Fruit fly (Drosophila melanogaster): ENCODE results near the gene CG31528.

DNA sequence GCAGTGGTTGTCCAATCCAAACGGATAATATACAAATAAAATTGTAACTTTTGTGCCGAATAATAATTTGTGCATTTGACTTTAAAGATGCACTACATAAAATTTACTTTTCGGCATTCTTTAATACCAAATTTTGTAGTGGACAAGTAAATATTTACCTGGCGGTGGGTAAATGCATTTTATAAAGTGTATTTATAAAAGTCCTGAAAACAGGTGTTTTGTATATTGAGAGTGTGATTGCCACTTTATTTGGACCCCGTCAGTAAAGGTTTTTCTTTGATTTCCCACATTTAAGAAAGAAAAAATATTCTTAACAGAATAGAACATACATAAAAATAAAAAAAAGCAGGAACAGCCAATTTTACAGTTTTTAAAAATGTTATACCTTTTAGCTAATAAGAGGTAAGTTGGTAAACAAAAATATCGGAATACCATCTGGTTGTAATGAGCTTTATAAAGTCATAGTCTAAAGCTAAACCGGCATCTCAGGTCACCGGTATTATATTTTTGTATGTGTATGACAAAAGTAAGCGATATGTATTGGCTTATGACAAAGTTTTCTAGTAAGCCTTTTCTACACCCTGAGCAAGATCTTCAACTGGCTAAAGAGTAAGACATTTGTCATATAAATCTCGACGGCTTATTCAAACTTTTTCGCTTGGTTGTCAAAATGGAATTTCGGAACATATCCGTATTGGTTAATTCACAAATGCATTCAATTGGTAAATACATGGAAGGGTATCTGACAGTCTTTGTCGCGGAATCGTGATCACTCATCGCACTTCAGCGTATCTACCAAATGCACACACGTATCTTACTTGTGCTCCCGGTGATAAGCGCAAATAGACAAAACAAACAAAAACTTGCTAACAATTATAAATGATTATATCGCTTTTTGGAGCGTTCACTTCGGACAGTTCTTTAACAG is 21.3 kb upstream of the CG31528 start:
- TF ChIP-seq CG5180 (GFP tag; optimal IDR thresholded peaks at IDR 0.05) (peak; percentile 79), CG8290 (GFP tag; optimal IDR thresholded peaks at IDR 0.05) (no peak), CG8290 (tag; optimal IDR thresholded peaks at IDR 0.05) (peak in 1 of 2 experiments; percentile 97), tup (GFP tag; optimal IDR thresholded peaks at IDR 0.05) (peak; percentile 66), CG31441 (GFP tag; IDR thresholded peaks at IDR 0.05) (peak; percentile 91), Doc3 (GFP tag; IDR thresholded peaks at IDR 0.05; ENCODE audit: partially characterized antibody) (no peak), CG8089 (GFP tag; optimal IDR thresholded peaks at IDR 0.05) (peak; percentile 74), Adf1 (GFP tag; IDR thresholded peaks at IDR 0.05) (peak; percentile 53), Ets97D (GFP tag; optimal IDR thresholded peaks at IDR 0.05) (peak; percentile 72), CG17385 (GFP tag; optimal IDR thresholded peaks at IDR 0.05) (peak; percentile 82), HHEX (GFP tag; optimal IDR thresholded peaks at IDR 0.05) (peak; percentile 88), hth (optimal IDR thresholded peaks at IDR 0.05) (no peak), fd102C (GFP tag; optimal IDR thresholded peaks at IDR 0.05) (no peak)
